Fruit fly (Drosophila melanogaster): Measurements from ENCODE around the gene Spase22-23.

Gene Spase22-23

DNA sequence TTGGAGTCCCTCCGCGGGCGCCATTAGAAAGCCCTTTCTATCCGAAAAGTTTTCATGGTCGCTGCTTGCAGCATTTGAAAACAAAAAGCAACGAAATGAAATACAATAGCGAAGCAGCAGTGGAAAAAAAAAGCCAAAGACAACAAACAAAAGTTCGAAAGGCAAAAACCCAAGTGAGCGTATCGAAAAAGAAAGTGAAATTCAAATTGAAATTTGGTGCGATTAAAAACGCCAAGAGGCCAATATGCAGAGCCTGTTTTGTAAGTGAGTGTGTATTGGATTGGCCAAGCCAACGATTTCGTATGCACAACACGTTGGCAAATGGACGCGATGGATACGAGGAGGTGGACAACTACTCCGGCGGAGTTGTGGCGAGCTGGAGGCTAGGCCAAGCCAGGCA is 27.1 kb downstream of the Spase22-23 start:
- TF ChIP-seq CG17801 (GFP tag; optimal IDR thresholded peaks at IDR 0.05; ENCODE audit: partially characterized antibody) = no peak

DNA sequence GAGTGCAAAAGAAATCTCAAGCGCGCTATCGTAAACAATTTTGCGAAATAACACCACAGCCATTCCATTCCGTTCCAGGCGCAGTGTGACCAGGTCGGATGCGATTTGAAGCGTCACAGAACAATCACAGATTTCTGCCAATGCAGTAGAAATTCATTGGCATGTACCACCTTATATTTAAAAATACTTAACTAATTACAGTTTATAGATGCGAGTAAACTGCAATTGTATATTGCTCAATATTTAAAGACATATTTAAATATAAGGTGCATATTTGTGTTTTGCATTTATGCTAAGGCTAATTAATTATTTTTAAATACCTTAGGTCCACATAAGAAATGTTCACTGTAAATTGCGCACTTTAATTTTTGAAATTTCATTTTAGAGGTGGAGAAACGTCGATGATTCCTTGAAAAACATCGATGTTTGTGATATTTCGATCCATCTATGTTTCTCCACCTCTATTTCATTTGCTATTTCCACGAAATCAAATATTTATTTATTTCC is 36.4 kb downstream of the Spase22-23 start, which contains the start of the genes SMC6 and CG6204:
Gene SMC6, minus strand, starts transcription at position 51 of the 507 bp plus-strand sequence.
Gene CG6204, plus strand, starts transcription at position 460 of the 507 bp plus-strand sequence.
- peak; percentile 93 for TF ChIP-seq CG17801 (GFP tag; optimal IDR thresholded peaks at IDR 0.05; ENCODE audit: partially characterized antibody)

DNA sequence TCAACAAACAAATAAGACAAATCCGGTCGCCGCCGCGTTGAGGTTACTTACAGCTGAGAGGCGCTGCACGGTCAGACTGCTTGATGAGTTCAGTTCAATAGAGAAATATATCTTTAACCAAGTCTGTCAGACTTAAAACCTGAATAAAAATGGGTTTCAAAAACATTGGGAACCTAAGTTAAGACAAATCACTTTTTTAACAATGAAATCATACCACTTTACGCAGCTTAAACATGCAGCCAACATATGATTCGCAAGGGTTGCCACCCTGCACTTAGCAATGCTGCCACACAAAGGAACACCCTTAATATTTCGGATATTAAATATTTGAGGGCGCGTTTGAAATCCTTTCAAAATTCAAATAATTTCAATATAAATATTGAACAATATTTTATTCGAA is 41.2 kb downstream of the Spase22-23 start, which contains the start of gene CG5515:
Gene CG5515, minus strand, starts transcription at position 278 of the 400 bp plus-strand sequence.
- peak; percentile 92 for TF ChIP-seq CG17801 (GFP tag; optimal IDR thresholded peaks at IDR 0.05; ENCODE audit: partially characterized antibody)

DNA sequence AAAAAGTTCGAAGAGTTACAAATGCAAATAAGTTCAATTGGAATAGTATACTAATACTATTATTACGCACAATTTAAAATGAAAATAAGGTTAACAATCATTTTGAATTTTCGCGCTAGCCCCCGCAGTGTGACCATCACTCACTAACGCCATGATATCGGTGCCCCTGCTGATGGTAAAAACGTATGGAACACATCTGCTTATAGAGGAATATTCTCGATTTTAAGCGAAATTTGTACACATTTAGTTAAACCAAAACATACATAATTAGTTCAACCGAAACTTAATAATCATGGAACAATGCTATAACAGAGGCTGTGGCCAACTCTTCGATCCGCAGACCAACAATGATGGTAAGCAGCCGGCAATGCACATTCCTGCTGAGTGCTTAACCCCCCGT is 43.6 kb downstream of the Spase22-23 start, which contains the start of gene mora:
Gene mora, plus strand, starts transcription at position 172 of the 400 bp plus-strand sequence.
- TF ChIP-seq CG17801 (GFP tag; optimal IDR thresholded peaks at IDR 0.05; ENCODE audit: partially characterized antibody) = no peak

Measured in ovary, adult (tissue).